Worm (Caenorhabditis elegans) whole organism, L4 larva: ENCODE results near the gene C32C4.3.

ENCODE experiments used
- F26F4.8 ChIP-seq: fragments of 200-800 bp; sonication (Bioruptor generic); conservative IDR thresholded peaks from 2 replicates; pipeline ENCODE4 v1.3.6; 2022; ENCODE audit warnings: missing genetic modification characterization, missing compliant biosample characterization
- F49E8.2 ChIP-seq: sonication (generic microtip); optimal IDR thresholded peaks from 2 replicates; lab custom pipeline; 2016; ENCODE audit warnings: missing compliant biosample characterization, mild to moderate bottlenecking, missing genetic modification characterization, borderline replicate concordance
- Y48G9A.11 ChIP-seq: fragments of 200-800 bp; sonication (Bioruptor generic); IDR thresholded peaks from 2 replicates; pipeline ENCODE4 v1.3.6; 2022; ENCODE audit warnings: missing genetic modification reagents, missing genetic modification characterization, missing compliant biosample characterization
- Y75B8A.6 ChIP-seq: fragments of 200-800 bp; sonication (Bioruptor generic); IDR thresholded peaks from 2 replicates; pipeline ENCODE4 v1.3.6; 2022; ENCODE audit warnings: missing genetic modification reagents, missing genetic modification characterization, missing compliant biosample characterization
- ZK337.2 ChIP-seq: fragments of 200-800 bp; sonication (Bioruptor generic); IDR thresholded peaks from 2 replicates; pipeline ENCODE4 v1.3.6; 2022; ENCODE audit warnings: missing genetic modification reagents, missing genetic modification characterization, missing compliant biosample characterization
- aly-2 ChIP-seq: sonication (generic microtip); optimal IDR thresholded peaks from 2 replicates; lab custom pipeline; 2018; ENCODE audit warnings: missing biosample characterization, missing genetic modification characterization
- attf-4 ChIP-seq: sonication (generic microtip); optimal IDR thresholded peaks from 3 replicates; lab custom pipeline; 2017; ENCODE audit warnings: missing biosample characterization, missing genetic modification characterization
- ceh-20 ChIP-seq: fragments of 200-800 bp; sonication (Bioruptor generic); IDR thresholded peaks from 2 replicates; pipeline ENCODE4 v1.3.6; 2022; ENCODE audit warnings: missing genetic modification reagents, missing genetic modification characterization, missing compliant biosample characterization
- ceh-32 ChIP-seq: sonication (generic microtip); optimal IDR thresholded peaks from 2 replicates; lab custom pipeline; 2016; ENCODE audit warnings: mild to moderate bottlenecking, missing genetic modification characterization, missing compliant biosample characterization; ENCODE audit not compliant: poor library complexity
- ceh-44 ChIP-seq: fragments of 200-800 bp; sonication (Bioruptor generic); IDR thresholded peaks from 2 replicates; pipeline ENCODE4 v1.3.6; 2022; ENCODE audit warnings: missing genetic modification reagents, missing genetic modification characterization, missing compliant biosample characterization
- ceh-82 ChIP-seq: sonication (generic microtip); optimal IDR thresholded peaks from 2 replicates; lab custom pipeline; 2017; ENCODE audit warnings: missing biosample characterization, missing genetic modification characterization
- dmd-6 ChIP-seq: fragments of 200-800 bp; sonication (Bioruptor generic); IDR thresholded peaks from 2 replicates; pipeline ENCODE4 v1.3.6; 2022; ENCODE audit warnings: missing genetic modification reagents, missing genetic modification characterization, missing compliant biosample characterization
- dmd-9 ChIP-seq: fragments of 200-800 bp; sonication (Bioruptor generic); IDR thresholded peaks from 2 replicates; pipeline ENCODE4 v1.3.6; 2022; ENCODE audit warnings: missing genetic modification reagents, missing genetic modification characterization, missing compliant biosample characterization
- duxl-1 ChIP-seq: sonication (generic microtip); optimal IDR thresholded peaks from 2 replicates; lab custom pipeline; 2016; ENCODE audit warnings: mild to moderate bottlenecking, missing genetic modification characterization, moderate library complexity, missing compliant biosample characterization; ENCODE audit not compliant: poor library complexity
- egl-43 ChIP-seq: fragments of 200-800 bp; sonication (Bioruptor generic); IDR thresholded peaks from 2 replicates; pipeline ENCODE4 v1.3.6; 2022; ENCODE audit warnings: missing genetic modification reagents, missing genetic modification characterization, missing compliant biosample characterization
- gei-8 ChIP-seq: fragments of 200-800 bp; sonication (Bioruptor generic); optimal IDR thresholded peaks from 2 replicates; lab custom pipeline; 2018; ENCODE audit warnings: mild to moderate bottlenecking, missing genetic modification characterization, missing compliant biosample characterization
- hlh-30 ChIP-seq: sonication (generic microtip); optimal IDR thresholded peaks from 2 replicates; lab custom pipeline; 2017; ENCODE audit warnings: antibody characterized with exemption, mild to moderate bottlenecking, missing genetic modification characterization, missing compliant biosample characterization; ENCODE audit not compliant: insufficient read depth
- hmg-1.1 ChIP-seq: fragments of 200-800 bp; sonication (Bioruptor generic); IDR thresholded peaks from 2 replicates; pipeline ENCODE4 v1.3.6; 2022; ENCODE audit warnings: missing genetic modification reagents, missing genetic modification characterization, missing compliant biosample characterization
- lin-1 ChIP-seq: fragments of 200-800 bp; sonication (Bioruptor generic); IDR thresholded peaks from 2 replicates; pipeline ENCODE4 v1.3.6; 2022; ENCODE audit warnings: missing genetic modification reagents, missing genetic modification characterization, missing compliant biosample characterization
- lin-15B ChIP-seq: fragments of 150-350 bp; sonication (generic microtip); optimal IDR thresholded peaks from 3 replicates; lab custom pipeline; 2014; ENCODE audit warnings: missing biosample characterization, missing genetic modification characterization
- lin-29 ChIP-seq: fragments of 200-800 bp; sonication (Bioruptor generic); IDR thresholded peaks from 2 replicates; pipeline ENCODE4 v1.3.6; 2022; ENCODE audit warnings: missing genetic modification reagents, missing genetic modification characterization, missing compliant biosample characterization
- lir-3 ChIP-seq: sonication (generic microtip); optimal IDR thresholded peaks from 2 replicates; lab custom pipeline; 2016; ENCODE audit warnings: mild to moderate bottlenecking, missing genetic modification characterization, missing compliant biosample characterization
- nhr-10 ChIP-seq: fragments of 150-350 bp; optimal IDR thresholded peaks from 2 replicates; lab custom pipeline; 2014; ENCODE audit warnings: missing biosample characterization, missing genetic modification characterization
- nhr-48 ChIP-seq: sonication (generic microtip); optimal IDR thresholded peaks from 2 replicates; lab custom pipeline; 2016; ENCODE audit warnings: mild to moderate bottlenecking, missing genetic modification characterization, missing compliant biosample characterization
- nhr-76 ChIP-seq: fragments of 150-350 bp; optimal IDR thresholded peaks from 2 replicates; lab custom pipeline; 2014; ENCODE audit warnings: missing biosample characterization, missing genetic modification characterization
- rbr-2 ChIP-seq: sonication (generic microtip); optimal IDR thresholded peaks from 2 replicates; lab custom pipeline; 2016; ENCODE audit warnings: missing genotype, missing genetic modification characterization, missing compliant biosample characterization
- set-16 ChIP-seq: fragments of 200-800 bp; sonication (Bioruptor generic); IDR thresholded peaks from 2 replicates; pipeline ENCODE4 v1.3.6; 2022; ENCODE audit warnings: missing genetic modification reagents, missing genetic modification characterization, missing compliant biosample characterization
- skn-1 ChIP-seq: fragments of 150-350 bp; optimal IDR thresholded peaks from 2 replicates; lab custom pipeline; 2014; ENCODE audit warnings: missing biosample characterization, missing genetic modification characterization
- spr-1 ChIP-seq: sonication (generic microtip); optimal IDR thresholded peaks from 2 replicates; lab custom pipeline; 2016; ENCODE audit warnings: mild to moderate bottlenecking, missing genetic modification characterization, missing compliant biosample characterization
- spr-3 ChIP-seq: fragments of 200-800 bp; sonication (Bioruptor generic); optimal IDR thresholded peaks from 2 replicates; lab custom pipeline; 2018; ENCODE audit warnings: mild to moderate bottlenecking, missing genetic modification characterization, missing compliant biosample characterization
- unc-39 ChIP-seq: sonication (generic microtip); optimal IDR thresholded peaks from 2 replicates; lab custom pipeline; 2017; ENCODE audit warnings: missing biosample characterization, missing genetic modification characterization
- unc-62 ChIP-seq, 3 experiments: fragments of 150-350 bp in 1 of 3; sonication (generic microtip); optimal IDR thresholded peaks in 2 of 3; peaks in 1 of 3; 1 replicate in 1 of 3; 2 replicates in 2 of 3; lab custom pipeline; 2014 to 2017; ENCODE audit warnings: missing biosample characterization in 3 of 3, missing genetic modification characterization in 3 of 3, missing genetic modification reagents in 3 of 3, missing genotype in 1 of 3
- vab-7 ChIP-seq: fragments of 200-800 bp; sonication (Bioruptor generic); IDR thresholded peaks from 2 replicates; pipeline ENCODE4 v1.3.6; 2022; ENCODE audit warnings: missing genetic modification reagents, missing genetic modification characterization, missing compliant biosample characterization

Gene C32C4.3

DNA sequence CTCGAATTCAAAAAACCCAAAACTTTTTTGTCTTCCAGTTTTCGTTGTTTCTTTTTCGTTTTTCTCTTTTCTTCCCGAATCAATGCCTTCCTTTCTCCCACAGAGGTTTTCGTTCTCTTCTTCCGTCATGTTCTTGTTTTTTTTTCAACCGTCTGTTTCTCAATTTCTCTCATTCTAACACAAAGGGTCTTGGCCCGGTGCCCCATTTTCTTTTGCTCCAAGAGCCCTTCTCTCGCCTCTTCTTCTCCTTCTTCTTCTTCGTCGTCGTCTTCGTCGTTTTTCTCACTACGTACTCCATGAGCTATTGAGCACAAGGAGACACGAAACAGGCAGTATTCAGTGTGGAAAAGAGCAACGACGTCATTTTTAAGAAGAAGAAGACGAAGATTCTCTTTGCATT, 30.5 kb upstream of the C32C4.3 start (continued):
- peak in 1 of 2 experiments; percentile 83 for TF ChIP-seq unc-62 (GFP tag; optimal IDR thresholded peaks at IDR 0.05 in 1 of 2; lab: Kevin White, UChicago)
- TF ChIP-seq unc-62 (tag; optimal IDR thresholded peaks at IDR 0.05; lab: Kevin White, UChicago) = no peak
- TF ChIP-seq hmg-1.1 (GFP tag; lab: Robert Waterston, UW) = peak; percentile 67
- TF ChIP-seq ceh-20 = no peak
- no peak for TF ChIP-seq vab-7 (GFP tag; lab: Robert Waterston, UW)
- no peak for TF ChIP-seq nhr-76 (tag; lab: Kevin White, UChicago)

DNA sequence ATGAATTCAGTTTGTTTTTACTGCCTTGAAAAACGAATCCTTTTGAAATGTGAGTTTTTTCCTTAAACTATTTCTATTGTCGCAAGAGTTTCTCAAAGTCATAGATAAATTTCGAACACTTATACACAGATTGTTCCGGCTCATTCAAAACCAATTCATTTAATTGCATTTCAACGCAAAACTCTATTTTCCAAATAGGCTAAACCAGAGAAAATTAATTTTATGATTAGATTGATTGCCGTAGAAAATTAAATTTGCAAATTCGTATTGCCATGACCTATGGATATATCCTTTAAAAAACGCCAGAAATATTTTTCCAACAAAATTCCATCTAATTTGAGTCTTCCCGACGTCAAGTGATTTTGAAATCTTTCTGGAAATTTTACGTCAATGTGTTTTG, 29.0 kb upstream of the C32C4.3 start:
- TF ChIP-seq Y48G9A.11 (no peak), spr-1 (tag; lab: Kevin White, UChicago) (no peak), lin-15B (tag; lab: Kevin White, UChicago) (no peak), unc-39 (tag; lab: Kevin White, UChicago) (no peak), duxl-1 (tag; lab: Kevin White, UChicago) (no peak), attf-4 (tag; lab: Kevin White, UChicago) (no peak), spr-3 (GFP tag; lab: Kevin White, UChicago) (no peak), hlh-30 (tag; lab: Kevin White, UChicago) (no peak), ceh-20 (no peak), rbr-2 (tag; lab: Kevin White, UChicago) (no peak), gei-8 (GFP tag; lab: Kevin White, UChicago) (no peak), ZK337.2 (GFP tag; lab: Robert Waterston, UW) (no peak), ceh-44 (GFP tag; lab: Robert Waterston, UW) (no peak), lin-29 (no peak), skn-1 (tag; lab: Kevin White, UChicago) (no peak), dmd-9 (GFP tag; lab: Robert Waterston, UW) (no peak)

DNA sequence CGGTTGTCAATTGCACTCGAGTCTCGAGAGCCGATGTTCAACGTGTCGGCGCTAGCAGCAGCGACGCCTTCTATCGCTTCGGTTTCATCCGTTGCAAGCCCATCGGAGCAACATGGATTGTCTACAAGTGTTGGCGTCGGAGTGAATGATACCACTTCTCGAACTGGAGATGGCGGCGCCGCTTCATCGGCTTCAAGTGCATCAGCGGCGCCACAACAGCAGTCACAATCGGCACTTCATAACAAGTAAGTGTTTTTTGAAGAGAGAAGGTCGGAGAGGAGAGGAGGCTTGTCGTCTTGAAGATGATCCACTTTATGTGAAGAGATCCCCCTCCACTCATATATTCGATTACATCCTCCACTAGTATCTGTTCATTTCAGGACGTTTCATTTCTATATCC, 25.7 kb upstream of the C32C4.3 start:
- TF ChIP-seq skn-1 (tag; lab: Kevin White, UChicago) (no peak), lir-3 (tag; lab: Kevin White, UChicago) (no peak), nhr-10 (no peak), ceh-82 (tag; lab: Kevin White, UChicago) (no peak), unc-39 (tag; lab: Kevin White, UChicago) (no peak), egl-43 (GFP tag; lab: Robert Waterston, UW) (no peak), F49E8.2 (tag; lab: Kevin White, UChicago) (no peak), dmd-6 (no peak), aly-2 (no peak), nhr-48 (no peak)

DNA sequence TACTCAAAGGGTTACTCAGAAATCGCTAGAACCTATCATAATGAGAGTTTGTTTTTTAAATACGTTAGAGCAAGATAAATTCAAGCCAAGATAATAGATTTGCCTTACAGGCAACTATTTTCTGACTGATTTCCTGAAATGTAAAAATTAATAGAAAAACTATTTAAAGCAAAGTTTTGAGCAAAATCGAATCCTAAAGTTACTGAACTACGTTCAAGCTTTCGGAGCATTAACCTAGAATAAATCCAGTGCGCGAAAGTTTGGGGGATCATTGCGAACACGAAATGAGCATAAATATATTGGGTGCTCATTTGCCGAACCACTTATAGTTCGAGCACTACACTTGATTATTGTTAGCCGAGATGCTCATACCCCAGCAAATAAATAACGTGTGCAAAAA, 24.7 kb upstream of the C32C4.3 start, which contains the start of gene ceh-22:
TSS of gene ceh-22 (plus strand) at position 301 of the 400 bp plus-strand sequence.
- TF ChIP-seq ZK337.2 (GFP tag; lab: Robert Waterston, UW) (no peak), ceh-32 (tag; lab: Kevin White, UChicago) (no peak), lin-1 (no peak), Y75B8A.6 (GFP tag; lab: Robert Waterston, UW) (no peak)

DNA sequence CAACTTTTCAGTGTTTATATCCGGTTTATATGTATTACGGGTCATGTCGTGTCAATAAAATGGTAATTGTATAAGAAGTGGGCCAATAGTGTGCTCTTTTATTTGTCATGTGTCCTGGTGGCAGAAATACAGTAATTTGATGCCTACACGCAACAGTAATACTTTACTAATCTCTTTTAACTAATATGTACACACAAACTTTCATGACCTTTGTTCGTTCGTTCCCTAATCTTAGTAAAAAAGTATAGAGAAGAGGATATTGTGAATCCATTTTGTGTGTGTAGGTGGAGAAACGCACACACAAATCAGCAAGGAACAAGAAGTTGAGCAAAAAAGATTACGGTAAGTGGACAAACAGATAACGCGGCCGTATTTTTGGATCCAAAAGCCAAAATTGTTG, 23.9 kb upstream of the C32C4.3 start:
- no peak for TF ChIP-seq set-16
- TF ChIP-seq vab-7 (GFP tag; lab: Robert Waterston, UW) = no peak
- TF ChIP-seq unc-62 (GFP tag; optimal IDR thresholded peaks at IDR 0.05 in 1 of 2; lab: Kevin White, UChicago) = peak in 1 of 2 experiments; percentile 77
- TF ChIP-seq unc-62 (tag; optimal IDR thresholded peaks at IDR 0.05; lab: Kevin White, UChicago) = no peak
- no peak for TF ChIP-seq F26F4.8 (GFP tag; lab: Robert Waterston, UW)
- TF ChIP-seq, all 104 proteins: peak for 1
